Fruit fly (Drosophila melanogaster): ENCODE data around the gene CG1116.

CG1116 gene

dm6 chr3R:5217278-5217714 is 2.2 kb upstream of the CG1116 start, which contains the start of gene cno (continued):
- TF ChIP-seq CG6813 (GFP tag; optimal IDR thresholded peaks at IDR 0.05) = no peak
- no peak for TF ChIP-seq Hr78 (GFP tag; optimal IDR thresholded peaks at IDR 0.05)
- TF ChIP-seq disco-r (GFP tag; optimal IDR thresholded peaks at IDR 0.05) = no peak
- no peak for TF ChIP-seq al (GFP tag; IDR thresholded peaks at IDR 0.05)
- TF ChIP-seq yki (optimal IDR thresholded peaks at IDR 0.05) = no peak
- TF ChIP-seq GATAe (GFP tag; conservative IDR thresholded peaks at IDR 0.05) = no peak
- no peak for TF ChIP-seq dan (GFP tag; IDR thresholded peaks at IDR 0.05)
- no peak for TF ChIP-seq CG6272 (GFP tag; IDR thresholded peaks at IDR 0.05)
- TF ChIP-seq wor (GFP tag; IDR thresholded peaks at IDR 0.05) = no peak
- TF ChIP-seq Hr39 (optimal IDR thresholded peaks at IDR 0.05) = no peak
- no peak for TF ChIP-seq mld (GFP tag; IDR thresholded peaks at IDR 0.05; ENCODE audit: partially characterized antibody)
- TF ChIP-seq pum (GFP tag; optimal IDR thresholded peaks at IDR 0.05) = no peak
- peak; percentile 100 for TF ChIP-seq gfzf (GFP tag; optimal IDR thresholded peaks at IDR 0.05)
- peak; percentile 7 for TF ChIP-seq CG3163 (GFP tag; optimal IDR thresholded peaks at IDR 0.05)
- no peak for TF ChIP-seq Doc3 (GFP tag; IDR thresholded peaks at IDR 0.05; ENCODE audit: partially characterized antibody)
- TF ChIP-seq gce (GFP tag; IDR thresholded peaks at IDR 0.05) = peak; percentile 38; the same call in 1 of the 3 replicates
- TF ChIP-seq ken (GFP tag; IDR thresholded peaks at IDR 0.05) = no peak
- TF ChIP-seq sob (GFP tag; IDR thresholded peaks at IDR 0.05) = no peak
- peak; percentile 66 for TF ChIP-seq CG8924 (tag; optimal IDR thresholded peaks at IDR 0.05)
- TF ChIP-seq Atf-2 (GFP tag; optimal IDR thresholded peaks at IDR 0.05) = no peak
- TF ChIP-seq CG14667 (GFP tag; IDR thresholded peaks at IDR 0.05) = no peak
- no peak for TF ChIP-seq CG43689 (GFP tag; IDR thresholded peaks at IDR 0.05)
- TF ChIP-seq chm (GFP tag; IDR thresholded peaks at IDR 0.05) = peak; percentile 83
- TF ChIP-seq danr (GFP tag; IDR thresholded peaks at IDR 0.05) = no peak
- no peak for TF ChIP-seq tin (GFP tag; optimal IDR thresholded peaks at IDR 0.05)
- TF ChIP-seq gem (tag; optimal IDR thresholded peaks at IDR 0.05) = no peak
- TF ChIP-seq CG14050 (GFP tag; IDR thresholded peaks at IDR 0.05) = no peak
- peak; percentile 15 for TF ChIP-seq Sin3A (optimal IDR thresholded peaks at IDR 0.05)
- TF ChIP-seq CG1647 (GFP tag; optimal IDR thresholded peaks at IDR 0.05) = no peak
- no peak for TF ChIP-seq Chrac-16 (GFP tag; optimal IDR thresholded peaks at IDR 0.05)
- no peak for TF ChIP-seq CG7786 (GFP tag; optimal IDR thresholded peaks at IDR 0.05)
- peak; percentile 25 for TF ChIP-seq grau (tag; optimal IDR thresholded peaks at IDR 0.05)
- TF ChIP-seq Sry-δ (GFP tag; optimal IDR thresholded peaks at IDR 0.05) = peak; percentile 52
- no peak for TF ChIP-seq ac (GFP tag; optimal IDR thresholded peaks at IDR 0.05)
- TF ChIP-seq CG10979 (tag; optimal IDR thresholded peaks at IDR 0.05) = no peak
- no peak for TF ChIP-seq CG9876 (GFP tag; optimal IDR thresholded peaks at IDR 0.05)
- peak; percentile 36 for TF ChIP-seq her (GFP tag; optimal IDR thresholded peaks at IDR 0.05)
- no peak for TF ChIP-seq en (GFP tag; optimal IDR thresholded peaks at IDR 0.05)
- no peak for TF ChIP-seq CG14014 (GFP tag; IDR thresholded peaks at IDR 0.05)
- no peak for TF ChIP-seq CG4404 (GFP tag; IDR thresholded peaks at IDR 0.05)
- no peak for TF ChIP-seq CG17186 (GFP tag; optimal IDR thresholded peaks at IDR 0.05)
- TF ChIP-seq CG7839 (tag; optimal IDR thresholded peaks at IDR 0.05) = no peak
- TF ChIP-seq CG16815 (GFP tag; optimal IDR thresholded peaks at IDR 0.05) = no peak
- TF ChIP-seq crp (GFP tag; optimal IDR thresholded peaks at IDR 0.05) = no peak
- no peak for TF ChIP-seq Dfd (GFP tag; optimal IDR thresholded peaks at IDR 0.05)
